Worm (Caenorhabditis elegans) whole organism, young adult: ENCODE data around the gene let-19.

ENCODE experiments used
- B0336.3 ChIP-seq: fragments of 200-800 bp; sonication (Bioruptor generic); IDR thresholded peaks from 2 replicates; pipeline ENCODE4 v1.3.6; 2022; ENCODE audit warnings: missing genetic modification characterization, missing compliant biosample characterization
- C17E4.6 ChIP-seq: fragments of 200-800 bp; sonication (Bioruptor generic); IDR thresholded peaks from 2 replicates; pipeline ENCODE4 v1.3.6; 2022; ENCODE audit warnings: missing genetic modification reagents, missing genetic modification characterization, missing compliant biosample characterization
- F33H1.4 ChIP-seq: fragments of 200-800 bp; sonication (Bioruptor generic); IDR thresholded peaks from 2 replicates; pipeline ENCODE4 v1.3.6; 2022; ENCODE audit warnings: missing genetic modification reagents, missing genetic modification characterization, missing compliant biosample characterization
- K11D2.4 ChIP-seq: fragments of 200-800 bp; sonication (Bioruptor generic); IDR thresholded peaks from 2 replicates; pipeline ENCODE4 v1.3.6; 2022; ENCODE audit warnings: missing genetic modification reagents, missing genetic modification characterization, missing compliant biosample characterization
- Y67H2A.10 ChIP-seq: fragments of 200-800 bp; sonication (Bioruptor generic); conservative IDR thresholded peaks from 2 replicates; pipeline ENCODE4 v1.3.6; 2022; ENCODE audit warnings: missing genetic modification reagents, missing genetic modification characterization, missing compliant biosample characterization
- aptf-2 ChIP-seq: fragments of 200-800 bp; sonication (Bioruptor generic); conservative IDR thresholded peaks from 2 replicates; pipeline ENCODE4 v1.3.6; 2022; ENCODE audit warnings: missing genetic modification reagents, missing genetic modification characterization, missing compliant biosample characterization
- aptf-3 ChIP-seq: fragments of 200-800 bp; sonication (Bioruptor generic); IDR thresholded peaks from 2 replicates; pipeline ENCODE4 v1.3.6; 2022; ENCODE audit warnings: missing genetic modification characterization, missing compliant biosample characterization
- atf-7 ChIP-seq: sonication (generic microtip); optimal IDR thresholded peaks from 2 replicates; lab custom pipeline; 2017; ENCODE audit warnings: mild to moderate bottlenecking, missing genetic modification characterization, missing compliant biosample characterization
- bed-1 ChIP-seq: fragments of 200-800 bp; sonication (Bioruptor generic); IDR thresholded peaks from 2 replicates; pipeline ENCODE4 v1.3.6; 2022; ENCODE audit warnings: missing genetic modification reagents, missing genetic modification characterization, missing compliant biosample characterization
- cebp-1 ChIP-seq, 2 experiments: fragments of 200-800 bp in 1 of 2; sonication (Bioruptor generic) in 1 of 2; sonication (generic microtip) in 1 of 2; IDR thresholded peaks in 1 of 2; optimal IDR thresholded peaks in 1 of 2; 2 replicates each; pipeline versions ENCODE4 v1.3.6 to Lab custom; 2017 to 2022; ENCODE audit warnings: missing compliant biosample characterization in 2 of 2, missing genetic modification characterization in 2 of 2, mild to moderate bottlenecking in 1 of 2, missing genetic modification reagents in 1 of 2, moderate library complexity in 1 of 2
- ceh-100 ChIP-seq: fragments of 200-800 bp; sonication (Bioruptor generic); IDR thresholded peaks from 2 replicates; pipeline ENCODE4 v1.3.6; 2022; ENCODE audit warnings: missing genetic modification reagents, missing genetic modification characterization, missing compliant biosample characterization
- die-1 ChIP-seq: sonication (generic microtip); optimal IDR thresholded peaks from 2 replicates; lab custom pipeline; 2016; ENCODE audit warnings: missing genotype, mild to moderate bottlenecking, missing genetic modification characterization, missing compliant biosample characterization
- dox-1 ChIP-seq: fragments of 200-800 bp; sonication (Bioruptor generic); IDR thresholded peaks from 2 replicates; pipeline ENCODE4 v1.3.6; 2022; ENCODE audit warnings: missing genetic modification reagents, missing genetic modification characterization, missing compliant biosample characterization
- egl-44 ChIP-seq: fragments of 200-800 bp; sonication (Bioruptor generic); IDR thresholded peaks from 2 replicates; pipeline ENCODE4 v1.3.6; 2022; ENCODE audit warnings: missing genetic modification reagents, missing genetic modification characterization, missing compliant biosample characterization
- ekl-4 ChIP-seq: fragments of 200-800 bp; sonication (Bioruptor generic); IDR thresholded peaks from 2 replicates; pipeline ENCODE4 v1.3.6; 2022; ENCODE audit warnings: missing genetic modification reagents, missing genetic modification characterization, missing compliant biosample characterization
- him-1 ChIP-seq: sonication (generic microtip); optimal IDR thresholded peaks from 2 replicates; lab custom pipeline; 2016; ENCODE audit warnings: missing genotype, missing genetic modification reagents, missing genetic modification characterization, missing compliant biosample characterization
- hmg-1.2 ChIP-seq: fragments of 200-800 bp; sonication (Bioruptor generic); IDR thresholded peaks from 2 replicates; pipeline ENCODE4 v1.3.6; 2022; ENCODE audit warnings: missing genetic modification reagents, missing genetic modification characterization, missing compliant biosample characterization
- hmg-20 ChIP-seq: fragments of 200-800 bp; sonication (Bioruptor generic); IDR thresholded peaks from 2 replicates; pipeline ENCODE4 v1.3.6; 2022; ENCODE audit warnings: missing genetic modification reagents, missing genetic modification characterization, missing compliant biosample characterization
- lag-1 ChIP-seq: fragments of 200-800 bp; sonication (Bioruptor generic); IDR thresholded peaks from 2 replicates; pipeline ENCODE4 v1.3.6; 2022; ENCODE audit warnings: missing genetic modification reagents, missing genetic modification characterization, missing compliant biosample characterization
- let-526 ChIP-seq: fragments of 200-800 bp; sonication (Bioruptor generic); IDR thresholded peaks from 2 replicates; pipeline ENCODE4 v1.3.6; 2022; ENCODE audit warnings: missing genetic modification reagents, missing genetic modification characterization, missing compliant biosample characterization
- let-607 ChIP-seq, 2 experiments: fragments of 200-800 bp in 1 of 2; sonication (Bioruptor generic) in 1 of 2; sonication (generic microtip) in 1 of 2; optimal IDR thresholded peaks; 2 replicates each; lab custom pipeline; 2016 to 2018; ENCODE audit warnings: mild to moderate bottlenecking in 2 of 2, missing compliant biosample characterization in 2 of 2, missing genetic modification characterization in 2 of 2, moderate library complexity in 2 of 2, missing genotype in 1 of 2
- lin-40 ChIP-seq: sonication (generic microtip); optimal IDR thresholded peaks from 2 replicates; lab custom pipeline; 2016; ENCODE audit warnings: missing genetic modification characterization, mild to moderate bottlenecking, missing compliant biosample characterization, missing genotype, missing genetic modification reagents
- lsy-27 ChIP-seq: sonication (generic microtip); optimal IDR thresholded peaks from 2 replicates; lab custom pipeline; 2017; ENCODE audit warnings: missing genetic modification characterization, mild to moderate bottlenecking, missing compliant biosample characterization, antibody characterized with exemption, missing genotype, borderline replicate concordance; ENCODE audit not compliant: insufficient read depth
- madf-10 ChIP-seq: sonication (generic microtip); optimal IDR thresholded peaks from 2 replicates; lab custom pipeline; 2016; ENCODE audit warnings: mild to moderate bottlenecking, missing genetic modification characterization, missing compliant biosample characterization
- mcd-1 ChIP-seq: fragments of 200-800 bp; sonication (Bioruptor generic); IDR thresholded peaks from 2 replicates; pipeline ENCODE4 v1.3.6; 2022; ENCODE audit warnings: missing genetic modification reagents, missing genetic modification characterization, missing compliant biosample characterization
- nfya-1 ChIP-seq: sonication (generic microtip); optimal IDR thresholded peaks from 2 replicates; lab custom pipeline; 2017; ENCODE audit warnings: antibody characterized with exemption, missing compliant biosample characterization, missing genetic modification characterization, borderline replicate concordance; ENCODE audit not compliant: insufficient read depth
- nfya-2 ChIP-seq: fragments of 200-800 bp; sonication (Bioruptor generic); IDR thresholded peaks from 2 replicates; pipeline ENCODE4 v1.3.6; 2022; ENCODE audit warnings: missing genetic modification reagents, missing genetic modification characterization, missing compliant biosample characterization
- nhr-27 ChIP-seq: fragments of 200-800 bp; sonication (Bioruptor generic); optimal IDR thresholded peaks from 2 replicates; lab custom pipeline; 2018; ENCODE audit warnings: mild to moderate bottlenecking, missing genetic modification characterization, moderate library complexity, missing compliant biosample characterization
- nhr-80 ChIP-seq: sonication (generic microtip); optimal IDR thresholded peaks from 2 replicates; lab custom pipeline; 2016; ENCODE audit warnings: missing genetic modification characterization, missing compliant biosample characterization
- nhr-90 ChIP-seq: sonication (generic microtip); optimal IDR thresholded peaks from 2 replicates; lab custom pipeline; 2016; ENCODE audit warnings: missing genotype, mild to moderate bottlenecking, missing genetic modification characterization, missing compliant biosample characterization
- pbrm-1 ChIP-seq: fragments of 200-800 bp; sonication (Bioruptor generic); IDR thresholded peaks from 2 replicates; pipeline ENCODE4 v1.3.6; 2022; ENCODE audit warnings: missing genetic modification reagents, missing genetic modification characterization, missing compliant biosample characterization
- sdz-38 ChIP-seq: sonication (generic microtip); optimal IDR thresholded peaks from 2 replicates; lab custom pipeline; 2016; ENCODE audit warnings: missing genotype, missing genetic modification characterization, missing compliant biosample characterization
- snpc-1.1 ChIP-seq: sonication (generic microtip); optimal IDR thresholded peaks from 2 replicates; lab custom pipeline; 2017; ENCODE audit warnings: missing genetic modification characterization, mild to moderate bottlenecking, missing compliant biosample characterization, antibody characterized with exemption, moderate library complexity, missing genotype, missing genetic modification reagents; ENCODE audit not compliant: insufficient read depth
- somi-1 ChIP-seq: fragments of 200-800 bp; sonication (Bioruptor generic); optimal IDR thresholded peaks from 2 replicates; lab custom pipeline; 2018; ENCODE audit warnings: mild to moderate bottlenecking, missing genetic modification characterization, missing compliant biosample characterization
- sptf-2 ChIP-seq: fragments of 200-800 bp; sonication (Bioruptor generic); optimal IDR thresholded peaks from 2 replicates; lab custom pipeline; 2018; ENCODE audit warnings: mild to moderate bottlenecking, missing genetic modification characterization, missing compliant biosample characterization
- tbp1 ChIP-seq: fragments of 200-800 bp; sonication (Bioruptor generic); optimal IDR thresholded peaks from 2 replicates; lab custom pipeline; 2018; ENCODE audit warnings: mild to moderate bottlenecking, missing genetic modification characterization, missing compliant biosample characterization
- tlf-1 ChIP-seq: fragments of 200-800 bp; sonication (Bioruptor generic); optimal IDR thresholded peaks from 2 replicates; lab custom pipeline; 2018; ENCODE audit warnings: mild to moderate bottlenecking, missing genetic modification characterization, missing compliant biosample characterization
- unc-62 ChIP-seq: fragments of 150-350 bp; optimal IDR thresholded peaks from 2 replicates; lab custom pipeline; 2014; ENCODE audit warnings: missing biosample characterization, missing genetic modification reagents, missing genetic modification characterization
- ztf-22 ChIP-seq: fragments of 200-800 bp; sonication (Bioruptor generic); optimal IDR thresholded peaks from 2 replicates; lab custom pipeline; 2018; ENCODE audit warnings: mild to moderate bottlenecking, missing genetic modification characterization, moderate library complexity, missing compliant biosample characterization
- ztf-26 ChIP-seq: sonication (generic microtip); optimal IDR thresholded peaks from 2 replicates; lab custom pipeline; 2017; ENCODE audit warnings: missing genetic modification characterization, missing compliant biosample characterization
- ztf-6 ChIP-seq: fragments of 200-800 bp; sonication (Bioruptor generic); IDR thresholded peaks from 2 replicates; pipeline ENCODE4 v1.3.6; 2022; ENCODE audit warnings: missing genetic modification reagents, missing genetic modification characterization, missing compliant biosample characterization

Gene let-19

ce11 chrII:8737456-8737855, 33.3 kb upstream of the let-19 start, which contains the start of gene idpb-4:
Gene idpb-4, minus strand, starts transcription at chrII:8737556.
- TF ChIP-seq nfya-1 = no peak
- TF ChIP-seq cebp-1 (GFP tag; IDR thresholded peaks at IDR 0.05; lab: Robert Waterston, UW) = no peak
- no peak for TF ChIP-seq cebp-1 (tag; optimal IDR thresholded peaks at IDR 0.05; lab: Kevin White, UChicago)
- TF ChIP-seq pbrm-1 (GFP tag; lab: Robert Waterston, UW) = no peak
- no peak for TF ChIP-seq hmg-20
- TF ChIP-seq ceh-100 = no peak
- TF ChIP-seq K11D2.4 (GFP tag; lab: Robert Waterston, UW) = no peak
- no peak for TF ChIP-seq F33H1.4 (GFP tag; lab: Robert Waterston, UW)
- no peak for TF ChIP-seq hmg-1.2
- TF ChIP-seq tlf-1 = no peak
- no peak for TF ChIP-seq dox-1 (GFP tag; lab: Robert Waterston, UW)
- no peak for TF ChIP-seq snpc-1.1
- TF ChIP-seq madf-10 (tag; lab: Kevin White, UChicago) = no peak
- no peak for TF ChIP-seq ztf-6 (GFP tag; lab: Robert Waterston, UW)
- no peak for TF ChIP-seq egl-44
- no peak for TF ChIP-seq him-1 (tag; lab: Kevin White, UChicago)
- no peak for TF ChIP-seq lsy-27

- TF ChIP-seq somi-1 (GFP tag; lab: Kevin White, UChicago) (no peak), C17E4.6 (GFP tag; lab: Robert Waterston, UW) (no peak)
- TF ChIP-seq, all 124 proteins: peak for 0
Measured at ce11 chrII:8738244-8738643, 32.5 kb upstream of the let-19 start.

- TF ChIP-seq C17E4.6 (GFP tag; lab: Robert Waterston, UW) (no peak), unc-62 (GFP tag; lab: Kevin White, UChicago) (peak; percentile 14)
Measured at ce11 chrII:8738955-8739354, 31.8 kb upstream of the let-19 start.

ce11 chrII:8740326-8740949, 30.3 kb upstream of the let-19 start:
- TF ChIP-seq madf-10 (tag; lab: Kevin White, UChicago) = peak; percentile 5
- TF ChIP-seq let-526 = 0 out of 2 replicates have a peak, but pooled peaks have one; percentile 21
- no peak for TF ChIP-seq sptf-2
- no peak for TF ChIP-seq die-1 (tag; lab: Kevin White, UChicago)
- no peak for TF ChIP-seq ekl-4 (GFP tag; lab: Robert Waterston, UW)
- no peak for TF ChIP-seq nfya-2 (GFP tag; lab: Robert Waterston, UW)
- TF ChIP-seq lin-40 (tag; lab: Kevin White, UChicago) = peak; percentile 72
- TF ChIP-seq lag-1 (GFP tag; lab: Robert Waterston, UW) = no peak
- TF ChIP-seq B0336.3 (GFP tag; lab: Robert Waterston, UW) = peak; percentile 58
- TF ChIP-seq mcd-1 (GFP tag; lab: Robert Waterston, UW) = peak; percentile 11; the same call in 1 of the 2 replicates
- no peak for TF ChIP-seq aptf-2
- peak in 1 of 2 experiments; percentile 3 for TF ChIP-seq let-607 (tag; optimal IDR thresholded peaks at IDR 0.05; lab: Kevin White, UChicago)
- TF ChIP-seq ztf-26 (tag; lab: Kevin White, UChicago) = peak; percentile 73
- peak; percentile 78 for TF ChIP-seq atf-7
- peak; percentile 14 for TF ChIP-seq tbp1
- TF ChIP-seq Y67H2A.10 (GFP tag; lab: Robert Waterston, UW) = no peak
- TF ChIP-seq dox-1 (GFP tag; lab: Robert Waterston, UW) = peak; percentile 48; the same call in 1 of the 2 replicates
- TF ChIP-seq tlf-1 = peak; percentile 28
- TF ChIP-seq unc-62 (GFP tag; lab: Kevin White, UChicago) = no peak
- TF ChIP-seq ztf-22 = peak; percentile 50
- no peak for TF ChIP-seq sdz-38 (tag; lab: Kevin White, UChicago)
- TF ChIP-seq egl-44 = peak; percentile 60; the same call in 1 of the 2 replicates
- no peak for TF ChIP-seq aptf-3 (GFP tag; lab: Robert Waterston, UW)
- no peak for TF ChIP-seq nhr-27
- TF ChIP-seq somi-1 (GFP tag; lab: Kevin White, UChicago) = peak; percentile 70
- peak; percentile 90 for TF ChIP-seq nhr-80 (tag; lab: Kevin White, UChicago)
- TF ChIP-seq bed-1 (GFP tag; lab: Robert Waterston, UW) = no peak
- peak; percentile 10 for TF ChIP-seq nhr-90
